Worm (Caenorhabditis elegans) whole organism, late embryonic: ENCODE data around the gene miz-1.
A peak's percentile ranks its signal among the peaks of the same experiment; 100 is the strongest.

ENCODE experiments used
- ama-1 ChIP-seq: fragments of 150-350 bp; optimal IDR thresholded peaks from 2 replicates; lab custom pipeline; 2014
- ceh-45 ChIP-seq: fragments of 200-800 bp; sonication (Bioruptor generic); IDR thresholded peaks from 2 replicates; pipeline ENCODE4 v1.3.6; 2022; ENCODE audit warnings: missing genetic modification reagents, missing genetic modification characterization, missing compliant biosample characterization
- elt-2 ChIP-seq: sonication (generic microtip); optimal IDR thresholded peaks from 2 replicates; lab custom pipeline; 2016; ENCODE audit warnings: missing genetic modification reagents, missing genetic modification characterization, missing compliant biosample characterization
- elt-4 ChIP-seq: sonication (generic microtip); optimal IDR thresholded peaks from 2 replicates; lab custom pipeline; 2016; ENCODE audit warnings: missing genetic modification characterization, missing compliant biosample characterization
- ets-4 ChIP-seq: sonication (generic microtip); optimal IDR thresholded peaks from 2 replicates; lab custom pipeline; 2016; ENCODE audit warnings: missing genetic modification characterization, missing compliant biosample characterization
- fkh-6 ChIP-seq: sonication (generic microtip); optimal IDR thresholded peaks from 2 replicates; lab custom pipeline; 2016; ENCODE audit warnings: missing genetic modification characterization, missing compliant biosample characterization
- lim-6 ChIP-seq: sonication (generic microtip); optimal IDR thresholded peaks from 2 replicates; lab custom pipeline; 2016; ENCODE audit warnings: missing genetic modification characterization, missing compliant biosample characterization
- nfya-1 ChIP-seq: sonication (generic microtip); optimal IDR thresholded peaks from 2 replicates; lab custom pipeline; 2017; ENCODE audit warnings: missing genetic modification characterization, mild to moderate bottlenecking, missing compliant biosample characterization, antibody characterized with exemption, moderate library complexity
- nhr-11 ChIP-seq: fragments of 150-350 bp; optimal IDR thresholded peaks from 2 replicates; lab custom pipeline; 2014; ENCODE audit warnings: missing biosample characterization, missing genetic modification characterization
- pat-9 ChIP-seq: fragments of 200-800 bp; sonication (Bioruptor generic); optimal IDR thresholded peaks from 2 replicates; lab custom pipeline; 2018; ENCODE audit warnings: mild to moderate bottlenecking, missing genetic modification characterization, moderate library complexity, missing compliant biosample characterization
- pqm-1 ChIP-seq: sonication (generic microtip); optimal IDR thresholded peaks from 2 replicates; lab custom pipeline; 2016; ENCODE audit warnings: missing genetic modification characterization, missing compliant biosample characterization
- rnt-1 ChIP-seq: sonication (generic microtip); optimal IDR thresholded peaks from 2 replicates; lab custom pipeline; 2016; ENCODE audit warnings: missing genetic modification characterization, missing compliant biosample characterization
- unc-55 ChIP-seq: sonication (generic microtip); optimal IDR thresholded peaks from 2 replicates; lab custom pipeline; 2017; ENCODE audit warnings: missing biosample characterization, missing genetic modification reagents, missing genetic modification characterization

ce11 chrIV:10796707-10797106 is 15.5 kb upstream of the miz-1 start:
- TF ChIP-seq nfya-1 (tag; lab: Kevin White, UChicago) = no peak
- no peak for TF ChIP-seq nhr-11
- TF ChIP-seq unc-55 = no peak
- TF ChIP-seq pat-9 (tag; lab: Kevin White, UChicago) = no peak
- TF ChIP-seq elt-4 (tag; lab: Kevin White, UChicago) = no peak
- no peak for TF ChIP-seq fkh-6 (tag; lab: Kevin White, UChicago)
- TF ChIP-seq ets-4 = no peak
- no peak for TF ChIP-seq pqm-1 (tag; lab: Kevin White, UChicago)
- TF ChIP-seq elt-2 (tag; lab: Kevin White, UChicago) = peak; percentile 53
- TF ChIP-seq lim-6 (tag; lab: Kevin White, UChicago) = no peak
- no peak for TF ChIP-seq ceh-45 (GFP tag; lab: Robert Waterston, UW)
- no peak for TF ChIP-seq ama-1 (lab: Kevin White, UChicago)
- TF ChIP-seq rnt-1 (tag; lab: Kevin White, UChicago) = no peak
